Fruit fly (Drosophila melanogaster) whole organism, embryonic: ENCODE data around the gene IntS10.

ENCODE experiments used
- Antp ChIP-seq: fragments of 200-800 bp; sonication (Bioruptor generic); optimal IDR thresholded peaks from 3 replicates; lab custom pipeline; 2016; ENCODE audit warnings: missing biosample characterization, missing genetic modification characterization
- Atf6 ChIP-seq: fragments of 200-800 bp; sonication (Bioruptor generic); IDR thresholded peaks from 2 replicates; pipeline ENCODE4 v1.3.6; 2022; ENCODE audit warnings: missing biosample characterization, missing genetic modification characterization
- B-H1 ChIP-seq: fragments of 200-800 bp; sonication (Bioruptor generic); IDR thresholded peaks from 3 replicates; pipeline ENCODE4 v1.3.6; 2022; ENCODE audit warnings: missing biosample characterization, missing genetic modification characterization
- CG10543 ChIP-seq: fragments of 200-800 bp; sonication (Bioruptor generic); optimal IDR thresholded peaks from 3 replicates; lab custom pipeline; 2017; ENCODE audit warnings: missing biosample characterization, mild to moderate bottlenecking, missing genetic modification characterization, moderate library complexity
- CG10979 ChIP-seq: fragments of 200-800 bp; sonication (Bioruptor generic); optimal IDR thresholded peaks from 2 replicates; lab custom pipeline; 2018; ENCODE audit warnings: missing biosample characterization, mild to moderate bottlenecking, missing genetic modification characterization, moderate library complexity
- CG12299 ChIP-seq: fragments of 200-800 bp; sonication (Bioruptor generic); optimal IDR thresholded peaks from 2 replicates; lab custom pipeline; 2018; ENCODE audit warnings: missing biosample characterization, mild to moderate bottlenecking, missing genetic modification characterization
- CG13894 ChIP-seq: fragments of 200-800 bp; sonication (Bioruptor generic); optimal IDR thresholded peaks from 3 replicates; lab custom pipeline; 2018; ENCODE audit warnings: missing biosample characterization, mild to moderate bottlenecking, missing genetic modification characterization, moderate library complexity
- CG14860 ChIP-seq: fragments of 200-800 bp; sonication (Bioruptor generic); IDR thresholded peaks from 3 replicates; pipeline ENCODE4 v1.3.6; 2022; ENCODE audit warnings: missing biosample characterization, missing genetic modification characterization; ENCODE audit not compliant: partially characterized antibody
- CG17361 ChIP-seq: fragments of 200-800 bp; sonication (Bioruptor generic); IDR thresholded peaks from 3 replicates; pipeline ENCODE4 v1.3.6; 2022; ENCODE audit warnings: missing biosample characterization, missing genetic modification characterization
- CG1792 ChIP-seq: fragments of 200-800 bp; sonication (Bioruptor generic); optimal IDR thresholded peaks from 2 replicates; lab custom pipeline; 2016; ENCODE audit warnings: missing biosample characterization, missing genetic modification characterization
- CG31224 ChIP-seq: fragments of 200-800 bp; sonication (Bioruptor generic); IDR thresholded peaks from 2 replicates; pipeline ENCODE4 v1.3.6; 2022; ENCODE audit warnings: missing biosample characterization, missing genetic modification characterization
- CG31388 ChIP-seq: fragments of 200-800 bp; sonication (Bioruptor generic); optimal IDR thresholded peaks from 2 replicates; lab custom pipeline; 2016; ENCODE audit warnings: missing biosample characterization, missing genetic modification characterization
- CG31441 ChIP-seq: fragments of 200-800 bp; sonication (Bioruptor generic); IDR thresholded peaks from 2 replicates; pipeline ENCODE4 v1.3.6; 2022; ENCODE audit warnings: missing biosample characterization, missing genetic modification characterization
- CG3163 ChIP-seq: fragments of 200-800 bp; sonication (Bioruptor generic); optimal IDR thresholded peaks from 3 replicates; lab custom pipeline; 2016; ENCODE audit warnings: missing biosample characterization, missing genetic modification characterization
- CG32532 ChIP-seq: fragments of 200-800 bp; sonication (Bioruptor generic); IDR thresholded peaks from 2 replicates; pipeline ENCODE4 v1.3.6; 2022; ENCODE audit warnings: missing biosample characterization, missing genetic modification characterization
- CG3407 ChIP-seq: fragments of 200-800 bp; sonication (Bioruptor generic); optimal IDR thresholded peaks from 2 replicates; lab custom pipeline; 2018; ENCODE audit warnings: missing biosample characterization, mild to moderate bottlenecking, missing genetic modification characterization
- CG34224 ChIP-seq: fragments of 200-800 bp; sonication (Bioruptor generic); IDR thresholded peaks from 3 replicates; pipeline ENCODE4 v1.3.6; 2022; ENCODE audit warnings: missing biosample characterization, missing genetic modification characterization; ENCODE audit not compliant: partially characterized antibody
- CG3726 ChIP-seq: fragments of 200-800 bp; sonication (Bioruptor generic); IDR thresholded peaks from 3 replicates; pipeline ENCODE4, ENCODE4 v1.3.6; 2022; ENCODE audit warnings: missing biosample characterization, missing genetic modification characterization
- CG5953 ChIP-seq: fragments of 200-800 bp; sonication (Bioruptor generic); IDR thresholded peaks from 2 replicates; pipeline ENCODE4 v1.3.6; 2022; ENCODE audit warnings: missing biosample characterization, missing genetic modification characterization
- CG6791 ChIP-seq: fragments of 200-800 bp; sonication (Bioruptor generic); IDR thresholded peaks from 3 replicates; pipeline ENCODE4 v1.3.6; 2022; ENCODE audit warnings: missing biosample characterization, missing genetic modification characterization; ENCODE audit not compliant: partially characterized antibody
- CG7372 ChIP-seq: fragments of 200-800 bp; sonication (Bioruptor generic); IDR thresholded peaks from 2 replicates; pipeline ENCODE4 v1.3.6; 2022; ENCODE audit warnings: missing biosample characterization, missing genetic modification characterization
- CG7963 ChIP-seq: fragments of 200-800 bp; sonication (Bioruptor generic); IDR thresholded peaks from 3 replicates; pipeline ENCODE4 v1.3.6; 2022; ENCODE audit warnings: missing biosample characterization, missing genetic modification characterization; ENCODE audit not compliant: partially characterized antibody
- CG8359 ChIP-seq: fragments of 200-800 bp; sonication (Bioruptor generic); optimal IDR thresholded peaks from 2 replicates; lab custom pipeline; 2017; ENCODE audit warnings: missing biosample characterization, mild to moderate bottlenecking, missing genetic modification characterization, borderline replicate concordance
- CG9727 ChIP-seq: fragments of 200-800 bp; sonication (Bioruptor generic); optimal IDR thresholded peaks from 3 replicates; lab custom pipeline; 2017; ENCODE audit warnings: missing biosample characterization, mild to moderate bottlenecking, missing genetic modification characterization
- Camta ChIP-seq: fragments of 200-800 bp; sonication (Bioruptor generic); optimal IDR thresholded peaks from 2 replicates; lab custom pipeline; 2016; ENCODE audit warnings: missing biosample characterization, missing genetic modification characterization
- D ChIP-seq, 2 experiments: fragments of 200-800 bp in 1 of 2; fragments of >200 bp in 1 of 2; sonication (Bioruptor generic) in 1 of 2; optimal IDR thresholded peaks; 2 replicates in 1 of 2; 3 replicates in 1 of 2; lab custom pipeline; 2017; ENCODE audit warnings: mild to moderate bottlenecking in 1 of 2, missing biosample characterization in 1 of 2, missing genetic modification characterization in 1 of 2, missing genetic modification reagents in 1 of 2
- Dad ChIP-seq: fragments of 200-800 bp; sonication (Bioruptor generic); optimal IDR thresholded peaks from 3 replicates; lab custom pipeline; 2016; ENCODE audit warnings: missing biosample characterization, missing genetic modification characterization
- Drgx ChIP-seq: fragments of 200-800 bp; sonication (Bioruptor generic); IDR thresholded peaks from 2 replicates; pipeline ENCODE4 v1.3.6; 2022; ENCODE audit warnings: missing biosample characterization, missing genetic modification characterization
- E2f1 ChIP-seq: fragments of 200-800 bp; sonication (Bioruptor generic); IDR thresholded peaks from 2 replicates; pipeline ENCODE4 v1.3.6; 2022; ENCODE audit warnings: missing biosample characterization, missing genetic modification characterization
- Fer3 ChIP-seq: fragments of 200-800 bp; sonication (Bioruptor generic); optimal IDR thresholded peaks from 2 replicates; lab custom pipeline; 2018; ENCODE audit warnings: missing biosample characterization, mild to moderate bottlenecking, missing genetic modification characterization, moderate library complexity
- Kr ChIP-seq: fragments of 200-800 bp; sonication (Bioruptor generic); optimal IDR thresholded peaks from 2 replicates; lab custom pipeline; 2017; ENCODE audit warnings: missing biosample characterization, mild to moderate bottlenecking, missing genetic modification characterization
- MESR4 ChIP-seq: fragments of 200-800 bp; sonication (Bioruptor generic); optimal IDR thresholded peaks from 2 replicates; lab custom pipeline; 2018; ENCODE audit warnings: missing biosample characterization, mild to moderate bottlenecking, missing genetic modification characterization, moderate library complexity
- Med ChIP-seq: fragments of 200-800 bp; sonication (Bioruptor generic); peaks from one replicate; lab custom pipeline; 2016; ENCODE audit warnings: missing biosample characterization, missing genetic modification characterization, mild to moderate bottlenecking, inconsistent platforms, moderate library complexity
- NFAT ChIP-seq: fragments of 200-800 bp; sonication (Bioruptor generic); IDR thresholded peaks from 2 replicates; pipeline ENCODE4 v1.3.6; 2022; ENCODE audit warnings: missing biosample characterization, missing genetic modification characterization
- Sox100B ChIP-seq: fragments of 200-800 bp; sonication (Bioruptor generic); optimal IDR thresholded peaks from 3 replicates; lab custom pipeline; 2018; ENCODE audit warnings: missing biosample characterization, mild to moderate bottlenecking, missing genetic modification characterization
- Trl ChIP-seq, 3 experiments: fragments of >200 bp in 2 of 3; fragments of 200-800 bp in 1 of 3; sonication (Bioruptor generic) in 1 of 3; optimal IDR thresholded peaks; 2 replicates in 1 of 3; 3 replicates in 2 of 3; lab custom pipeline; 2016 to 2017; ENCODE audit warnings: missing biosample characterization in 1 of 3, missing genetic modification characterization in 1 of 3
- ato ChIP-seq: fragments of 200-800 bp; sonication (Bioruptor generic); IDR thresholded peaks from 2 replicates; pipeline ENCODE4 v1.3.6; 2022; ENCODE audit warnings: missing biosample characterization, missing genetic modification characterization; ENCODE audit not compliant: partially characterized antibody
- bcd ChIP-seq: fragments of 200-800 bp; sonication (Bioruptor generic); optimal IDR thresholded peaks from 2 replicates; lab custom pipeline; 2017; ENCODE audit warnings: missing biosample characterization, mild to moderate bottlenecking, missing genetic modification characterization
- gt ChIP-seq: fragments of 200-800 bp; sonication (Bioruptor generic); IDR thresholded peaks from 2 replicates; pipeline ENCODE4 v1.3.6; 2022; ENCODE audit warnings: missing biosample characterization, missing genetic modification characterization
- kah ChIP-seq: fragments of 200-800 bp; sonication (Bioruptor generic); optimal IDR thresholded peaks from 2 replicates; lab custom pipeline; 2018; ENCODE audit warnings: missing biosample characterization, mild to moderate bottlenecking, missing genetic modification characterization
- kay ChIP-seq: fragments of 200-800 bp; sonication (Bioruptor generic); optimal IDR thresholded peaks from 2 replicates; lab custom pipeline; 2016; ENCODE audit warnings: missing biosample characterization, missing genetic modification characterization
- mam ChIP-seq: fragments of 200-800 bp; sonication (Bioruptor generic); optimal IDR thresholded peaks from 3 replicates; lab custom pipeline; 2016; ENCODE audit warnings: missing biosample characterization, missing genetic modification characterization
- mirr ChIP-seq: fragments of 200-800 bp; sonication (Bioruptor generic); optimal IDR thresholded peaks from 3 replicates; lab custom pipeline; 2018; ENCODE audit warnings: missing biosample characterization, mild to moderate bottlenecking, missing genetic modification characterization
- p53 ChIP-seq: fragments of 200-800 bp; sonication (Bioruptor generic); optimal IDR thresholded peaks from 2 replicates; lab custom pipeline; 2016; ENCODE audit warnings: missing biosample characterization, missing genetic modification characterization
- row ChIP-seq: fragments of 200-800 bp; sonication (Bioruptor generic); IDR thresholded peaks from 3 replicates; pipeline ENCODE4 v1.3.6; 2022; ENCODE audit warnings: missing biosample characterization, missing genetic modification characterization
- tgo ChIP-seq: fragments of 200-800 bp; sonication (Bioruptor generic); IDR thresholded peaks from 3 replicates; pipeline ENCODE4 v1.3.6; 2022; ENCODE audit warnings: missing biosample characterization, missing genetic modification characterization
- toy ChIP-seq: fragments of 200-800 bp; sonication (Bioruptor generic); IDR thresholded peaks from 2 replicates; pipeline ENCODE4 v1.3.6; 2022; ENCODE audit warnings: missing biosample characterization, missing genetic modification characterization
- tup ChIP-seq: fragments of 200-800 bp; sonication (Bioruptor generic); optimal IDR thresholded peaks from 2 replicates; lab custom pipeline; 2016; ENCODE audit warnings: missing biosample characterization, mild to moderate bottlenecking, missing genetic modification characterization, moderate library complexity
- zf30C ChIP-seq: fragments of 200-800 bp; sonication (Bioruptor generic); optimal IDR thresholded peaks from 3 replicates; lab custom pipeline; 2018; ENCODE audit warnings: missing biosample characterization, mild to moderate bottlenecking, missing genetic modification characterization

The IntS10 gene

dm6 chr3L:3772284-3772987 lies 34.1 kb upstream of the IntS10 start (continued):
- TF ChIP-seq CG3163 (GFP tag; lab: Kevin White, UChicago) (no peak), D (optimal IDR thresholded peaks at IDR 0.05; lab: Kevin White, UChicago) (no peak), D (GFP tag; optimal IDR thresholded peaks at IDR 0.05; lab: Kevin White, UChicago) (no peak), CG1792 (GFP tag; lab: Kevin White, UChicago) (no peak), MESR4 (no peak), CG7372 (GFP tag; lab: Robert Waterston, UW) (no peak), CG14860 (GFP tag; lab: Robert Waterston, UW) (no peak), CG12299 (tag; lab: Kevin White, UChicago) (peak; percentile 16), CG10543 (GFP tag; lab: Kevin White, UChicago) (no peak), CG13894 (tag; lab: Kevin White, UChicago) (no peak), tgo (GFP tag; lab: Robert Waterston, UW) (no peak), gt (GFP tag; lab: Robert Waterston, UW) (no peak), kah (GFP tag; lab: Kevin White, UChicago) (no peak), ato (no peak), toy (GFP tag; lab: Robert Waterston, UW) (no peak), Med (GFP tag; lab: Kevin White, UChicago) (peak; percentile 86), Camta (GFP tag; lab: Kevin White, UChicago) (no peak), B-H1 (GFP tag; lab: Robert Waterston, UW) (no peak), kay (no peak), CG31224 (no peak), Atf6 (0 out of 2 replicates have a peak, but pooled peaks have one; percentile 29), CG34224 (GFP tag; lab: Robert Waterston, UW) (peak; percentile 23; the same call in 1 of the 3 replicates), p53 (GFP tag; lab: Kevin White, UChicago) (no peak), Drgx (GFP tag; lab: Robert Waterston, UW) (peak; percentile 45), Kr (GFP tag; lab: Kevin White, UChicago) (no peak), CG3726 (no peak), CG5953 (GFP tag; lab: Robert Waterston, UW) (no peak), tup (no peak), CG10979 (no peak), CG9727 (GFP tag; lab: Kevin White, UChicago) (no peak), Dad (GFP tag; lab: Kevin White, UChicago) (no peak), Trl (optimal IDR thresholded peaks at IDR 0.05; lab: Kevin White, UChicago) (no peak), Trl (GFP tag; optimal IDR thresholded peaks at IDR 0.05; lab: Kevin White, UChicago) (no peak), CG8359 (GFP tag; lab: Kevin White, UChicago) (no peak), NFAT (no peak), CG17361 (no peak), row (GFP tag; lab: Robert Waterston, UW) (peak; percentile 55), zf30C (no peak), CG32532 (GFP tag; lab: Robert Waterston, UW) (peak; percentile 51; the same call in 1 of the 2 replicates), mirr (no peak), CG31441 (no peak), CG6791 (GFP tag; lab: Robert Waterston, UW) (no peak), CG3407 (GFP tag; lab: Kevin White, UChicago) (no peak), CG7963 (no peak), Antp (GFP tag; lab: Kevin White, UChicago) (no peak), E2f1 (GFP tag; lab: Robert Waterston, UW) (no peak), Sox100B (GFP tag; lab: Kevin White, UChicago) (no peak), mam (GFP tag; lab: Kevin White, UChicago) (peak; percentile 18), Fer3 (no peak), bcd (GFP tag; lab: Kevin White, UChicago) (no peak), CG31388 (GFP tag; lab: Kevin White, UChicago) (no peak)
